Worm (Caenorhabditis elegans) whole organism, L3 larva: Measurements from ENCODE around the gene F55D1.1.

Experiments
- egl-27 ChIP-seq: sonication (generic microtip); optimal IDR thresholded peaks from 4 replicates; lab custom pipeline; 2017; ENCODE audit warnings: missing biosample characterization, missing genetic modification reagents, missing genetic modification characterization
- fkh-10 ChIP-seq: sonication (generic microtip); optimal IDR thresholded peaks from 2 replicates; lab custom pipeline; 2017; ENCODE audit warnings: missing biosample characterization, missing genetic modification reagents, missing genetic modification characterization
- fos-1 ChIP-seq: fragments of 150-350 bp; optimal IDR thresholded peaks from 2 replicates; lab custom pipeline; 2014; ENCODE audit warnings: missing biosample characterization, missing genetic modification characterization
- nhr-12 ChIP-seq: fragments of 150-350 bp; optimal IDR thresholded peaks from 2 replicates; lab custom pipeline; 2014; ENCODE audit warnings: missing biosample characterization, missing genetic modification characterization
- nhr-43 ChIP-seq: sonication (generic microtip); optimal IDR thresholded peaks from 2 replicates; lab custom pipeline; 2016; ENCODE audit warnings: mild to moderate bottlenecking, missing genetic modification characterization, missing compliant biosample characterization; ENCODE audit not compliant: poor library complexity, severe bottlenecking
- zag-1 ChIP-seq: fragments of 150-350 bp; optimal IDR thresholded peaks from 2 replicates; lab custom pipeline; 2014; ENCODE audit warnings: missing biosample characterization, missing genetic modification characterization
- ztf-11 ChIP-seq: fragments of 150-350 bp; optimal IDR thresholded peaks from 2 replicates; lab custom pipeline; 2014; ENCODE audit warnings: missing biosample characterization, missing genetic modification characterization

ce11 chrX:5450773-5451447 lies 38.7 kb upstream of the F55D1.1 start, which contains the start of gene C25F6.6:
- TF ChIP-seq fos-1 (tag; lab: Kevin White, UChicago) = no peak
- no peak for TF ChIP-seq nhr-12 (tag; lab: Kevin White, UChicago)
- no peak for TF ChIP-seq egl-27
- TF ChIP-seq ztf-11 (tag; lab: Kevin White, UChicago) = no peak
- TF ChIP-seq nhr-43 (tag; lab: Kevin White, UChicago) = no peak
- TF ChIP-seq zag-1 (tag; lab: Kevin White, UChicago) = no peak
- no peak for TF ChIP-seq fkh-10 (GFP tag; lab: Kevin White, UChicago)
